Worm (Caenorhabditis elegans) whole organism, young adult: ENCODE data around the gene smc-6.
A peak's percentile ranks its signal among the peaks of the same experiment; 100 is the strongest.

Experiments used
- B0261.1 ChIP-seq: sonication (generic microtip); optimal IDR thresholded peaks from 2 replicates; lab custom pipeline; 2016; ENCODE audit warnings: mild to moderate bottlenecking, missing genetic modification characterization, moderate library complexity, missing compliant biosample characterization
- B0336.3 ChIP-seq: fragments of 200-800 bp; sonication (Bioruptor generic); IDR thresholded peaks from 2 replicates; pipeline ENCODE4 v1.3.6; 2022; ENCODE audit warnings: missing genetic modification characterization, missing compliant biosample characterization
- C17E4.6 ChIP-seq: fragments of 200-800 bp; sonication (Bioruptor generic); IDR thresholded peaks from 2 replicates; pipeline ENCODE4 v1.3.6; 2022; ENCODE audit warnings: missing genetic modification reagents, missing genetic modification characterization, missing compliant biosample characterization
- F22D6.2 ChIP-seq: sonication (generic microtip); optimal IDR thresholded peaks from 2 replicates; lab custom pipeline; 2016; ENCODE audit warnings: mild to moderate bottlenecking, missing genetic modification characterization, missing compliant biosample characterization
- F52B5.7 ChIP-seq: sonication (generic microtip); optimal IDR thresholded peaks from 2 replicates; lab custom pipeline; 2016; ENCODE audit warnings: mild to moderate bottlenecking, missing genetic modification characterization, missing compliant biosample characterization
- F55B11.4 ChIP-seq: sonication (generic microtip); optimal IDR thresholded peaks from 2 replicates; lab custom pipeline; 2016; ENCODE audit warnings: missing compliant biosample characterization, missing genetic modification characterization, borderline replicate concordance; ENCODE audit not compliant: insufficient read depth
- F57A8.1 ChIP-seq: fragments of 200-800 bp; sonication (Bioruptor generic); optimal IDR thresholded peaks from 2 replicates; lab custom pipeline; 2018; ENCODE audit warnings: mild to moderate bottlenecking, missing genetic modification characterization, moderate library complexity, missing compliant biosample characterization
- K11D2.4 ChIP-seq: fragments of 200-800 bp; sonication (Bioruptor generic); IDR thresholded peaks from 2 replicates; pipeline ENCODE4 v1.3.6; 2022; ENCODE audit warnings: missing genetic modification reagents, missing genetic modification characterization, missing compliant biosample characterization
- ZK185.1 ChIP-seq: sonication (generic microtip); optimal IDR thresholded peaks from 2 replicates; lab custom pipeline; 2016; ENCODE audit warnings: mild to moderate bottlenecking, missing genetic modification characterization, missing compliant biosample characterization; ENCODE audit not compliant: poor library complexity, severe bottlenecking
- akir-1 ChIP-seq: fragments of 200-800 bp; sonication (Bioruptor generic); optimal IDR thresholded peaks from 2 replicates; lab custom pipeline; 2018; ENCODE audit warnings: mild to moderate bottlenecking, missing genetic modification characterization, moderate library complexity, missing compliant biosample characterization
- ama-1 ChIP-seq, 3 experiments: fragments of 150-350 bp in 1 of 3; sonication (generic microtip) in 2 of 3; optimal IDR thresholded peaks; 2 replicates each; lab custom pipeline; 2014 to 2018; ENCODE audit warnings: missing biosample characterization in 2 of 3, missing genetic modification characterization in 2 of 3, missing genetic modification reagents in 2 of 3
- aptf-2 ChIP-seq: fragments of 200-800 bp; sonication (Bioruptor generic); conservative IDR thresholded peaks from 2 replicates; pipeline ENCODE4 v1.3.6; 2022; ENCODE audit warnings: missing genetic modification reagents, missing genetic modification characterization, missing compliant biosample characterization
- athp-1 ChIP-seq: sonication (generic microtip); optimal IDR thresholded peaks from 2 replicates; lab custom pipeline; 2017; ENCODE audit warnings: mild to moderate bottlenecking, missing genetic modification characterization, missing compliant biosample characterization
- attf-3 ChIP-seq: fragments of 200-800 bp; sonication (Bioruptor generic); conservative IDR thresholded peaks from 2 replicates; pipeline ENCODE4 v1.3.6; 2022; ENCODE audit warnings: missing genetic modification reagents, missing genetic modification characterization, missing compliant biosample characterization
- attf-5 ChIP-seq: fragments of 200-800 bp; sonication (Bioruptor generic); optimal IDR thresholded peaks from 2 replicates; lab custom pipeline; 2018; ENCODE audit warnings: mild to moderate bottlenecking, missing genetic modification characterization, missing compliant biosample characterization
- ccch-3 ChIP-seq: fragments of 200-800 bp; sonication (Bioruptor generic); optimal IDR thresholded peaks from 2 replicates; lab custom pipeline; 2018; ENCODE audit warnings: mild to moderate bottlenecking, missing genetic modification characterization, missing compliant biosample characterization
- cebp-1 ChIP-seq, 2 experiments: fragments of 200-800 bp in 1 of 2; sonication (Bioruptor generic) in 1 of 2; sonication (generic microtip) in 1 of 2; IDR thresholded peaks in 1 of 2; optimal IDR thresholded peaks in 1 of 2; 2 replicates each; pipeline versions ENCODE4 v1.3.6 to Lab custom; 2017 to 2022; ENCODE audit warnings: missing compliant biosample characterization in 2 of 2, missing genetic modification characterization in 2 of 2, mild to moderate bottlenecking in 1 of 2, missing genetic modification reagents in 1 of 2, moderate library complexity in 1 of 2
- dox-1 ChIP-seq: fragments of 200-800 bp; sonication (Bioruptor generic); IDR thresholded peaks from 2 replicates; pipeline ENCODE4 v1.3.6; 2022; ENCODE audit warnings: missing genetic modification reagents, missing genetic modification characterization, missing compliant biosample characterization
- dpl-1 ChIP-seq: fragments of 150-350 bp; optimal IDR thresholded peaks from 2 replicates; lab custom pipeline; 2014; ENCODE audit warnings: missing biosample characterization, missing genetic modification reagents, missing genetic modification characterization
- ekl-4 ChIP-seq: fragments of 200-800 bp; sonication (Bioruptor generic); IDR thresholded peaks from 2 replicates; pipeline ENCODE4 v1.3.6; 2022; ENCODE audit warnings: missing genetic modification reagents, missing genetic modification characterization, missing compliant biosample characterization
- ets-4 ChIP-seq: fragments of 200-800 bp; sonication (Bioruptor generic); optimal IDR thresholded peaks from 2 replicates; lab custom pipeline; 2018; ENCODE audit warnings: mild to moderate bottlenecking, missing genetic modification characterization, missing compliant biosample characterization
- him-1 ChIP-seq: sonication (generic microtip); optimal IDR thresholded peaks from 2 replicates; lab custom pipeline; 2016; ENCODE audit warnings: missing genotype, missing genetic modification reagents, missing genetic modification characterization, missing compliant biosample characterization
- hrde-1 ChIP-seq: sonication (generic microtip); optimal IDR thresholded peaks from 2 replicates; lab custom pipeline; 2016; ENCODE audit warnings: missing genetic modification characterization, mild to moderate bottlenecking, missing compliant biosample characterization, moderate library complexity, missing genotype, missing genetic modification reagents, borderline replicate concordance
- hsf-1 ChIP-seq: fragments of 200-800 bp; sonication (Bioruptor generic); IDR thresholded peaks from 2 replicates; pipeline ENCODE4 v1.3.6; 2022; ENCODE audit warnings: missing genetic modification reagents, missing genetic modification characterization, missing compliant biosample characterization
- lag-1 ChIP-seq: fragments of 200-800 bp; sonication (Bioruptor generic); IDR thresholded peaks from 2 replicates; pipeline ENCODE4 v1.3.6; 2022; ENCODE audit warnings: missing genetic modification reagents, missing genetic modification characterization, missing compliant biosample characterization
- lsl-1 ChIP-seq: fragments of 200-800 bp; sonication (Bioruptor generic); optimal IDR thresholded peaks from 2 replicates; lab custom pipeline; 2018; ENCODE audit warnings: mild to moderate bottlenecking, missing genetic modification characterization, moderate library complexity, missing compliant biosample characterization
- madf-10 ChIP-seq: sonication (generic microtip); optimal IDR thresholded peaks from 2 replicates; lab custom pipeline; 2016; ENCODE audit warnings: mild to moderate bottlenecking, missing genetic modification characterization, missing compliant biosample characterization
- madf-3 ChIP-seq: fragments of 200-800 bp; sonication (Bioruptor generic); IDR thresholded peaks from 2 replicates; pipeline ENCODE4 v1.3.6; 2022; ENCODE audit warnings: missing genetic modification reagents, missing genetic modification characterization, missing compliant biosample characterization
- madf-6 ChIP-seq: fragments of 200-800 bp; sonication (Bioruptor generic); IDR thresholded peaks from 2 replicates; pipeline ENCODE4 v1.3.6; 2022; ENCODE audit warnings: missing genetic modification reagents, missing genetic modification characterization, missing compliant biosample characterization
- nfya-2 ChIP-seq: fragments of 200-800 bp; sonication (Bioruptor generic); IDR thresholded peaks from 2 replicates; pipeline ENCODE4 v1.3.6; 2022; ENCODE audit warnings: missing genetic modification reagents, missing genetic modification characterization, missing compliant biosample characterization
- sdz-38 ChIP-seq: sonication (generic microtip); optimal IDR thresholded peaks from 2 replicates; lab custom pipeline; 2016; ENCODE audit warnings: missing genotype, missing genetic modification characterization, missing compliant biosample characterization
- sea-2 ChIP-seq: fragments of 200-800 bp; sonication (Bioruptor generic); IDR thresholded peaks from 2 replicates; pipeline ENCODE4 v1.3.6; 2022; ENCODE audit warnings: missing genetic modification characterization, missing compliant biosample characterization
- snpc-1.3 ChIP-seq: sonication (generic microtip); optimal IDR thresholded peaks from 2 replicates; lab custom pipeline; 2017; ENCODE audit warnings: missing genetic modification characterization, mild to moderate bottlenecking, missing compliant biosample characterization, antibody characterized with exemption, moderate library complexity, missing genotype, missing genetic modification reagents; ENCODE audit not compliant: insufficient read depth
- snpc-3.4 ChIP-seq: sonication (generic microtip); optimal IDR thresholded peaks from 2 replicates; lab custom pipeline; 2017; ENCODE audit warnings: missing genetic modification characterization, mild to moderate bottlenecking, missing compliant biosample characterization, antibody characterized with exemption, moderate library complexity, missing genotype, missing genetic modification reagents
- xnd-1 ChIP-seq: sonication (generic microtip); optimal IDR thresholded peaks from 2 replicates; lab custom pipeline; 2016; ENCODE audit warnings: missing genotype, missing genetic modification reagents, missing genetic modification characterization, missing compliant biosample characterization
- ztf-18 ChIP-seq: sonication (generic microtip); optimal IDR thresholded peaks from 2 replicates; lab custom pipeline; 2016; ENCODE audit warnings: missing genotype, mild to moderate bottlenecking, missing genetic modification characterization, missing compliant biosample characterization
- ztf-25 ChIP-seq: fragments of 200-800 bp; sonication (Bioruptor generic); IDR thresholded peaks from 2 replicates; pipeline ENCODE4 v1.3.6; 2022; ENCODE audit warnings: missing genetic modification reagents, missing genetic modification characterization, missing compliant biosample characterization

Gene smc-6

ce11 chrII:11577861-11578260, 655 bp upstream of the smc-6 start (continued):
- TF ChIP-seq ama-1 (optimal IDR thresholded peaks at IDR 0.05; lab: Kevin White, UChicago), result no peak
- TF ChIP-seq ama-1 (GFP tag; optimal IDR thresholded peaks at IDR 0.05; lab: Kevin White, UChicago), result no peak
- peak; percentile 13 for TF ChIP-seq athp-1
- peak; percentile 75 for TF ChIP-seq ekl-4 (GFP tag; lab: Robert Waterston, UW)
- peak; percentile 33 for TF ChIP-seq ztf-18 (tag; lab: Kevin White, UChicago)

- TF ChIP-seq F52B5.7 (tag; lab: Kevin White, UChicago), result peak; percentile 9
- no peak for TF ChIP-seq ets-4 (GFP tag; lab: Kevin White, UChicago)
- no peak for TF ChIP-seq K11D2.4
- TF ChIP-seq ztf-25 (GFP tag; lab: Robert Waterston, UW), result no peak
- peak; percentile 47; the same call in 1 of the 2 replicates for TF ChIP-seq B0336.3 (GFP tag; lab: Robert Waterston, UW)
- no peak for TF ChIP-seq sdz-38
- TF ChIP-seq dpl-1 (GFP tag; lab: Kevin White, UChicago), result no peak
- no peak for TF ChIP-seq attf-5 (GFP tag; lab: Kevin White, UChicago)
- 0 out of 2 replicates have a peak, but pooled peaks have one; percentile 42 for TF ChIP-seq hsf-1
- TF ChIP-seq xnd-1 (tag; lab: Kevin White, UChicago), result peak; percentile 7
- no peak for TF ChIP-seq dox-1 (GFP tag; lab: Robert Waterston, UW)
- TF ChIP-seq C17E4.6, result 0 out of 2 replicates have a peak, but pooled peaks have one; percentile 31
- TF ChIP-seq ekl-4 (GFP tag; lab: Robert Waterston, UW), result peak; percentile 49; the same call in 1 of the 2 replicates
- TF ChIP-seq akir-1 (GFP tag; lab: Kevin White, UChicago), result no peak
- TF ChIP-seq attf-3 (GFP tag; lab: Robert Waterston, UW), result no peak
- TF ChIP-seq madf-6 (GFP tag; lab: Robert Waterston, UW), result peak; percentile 40; the same call in 1 of the 2 replicates
- TF ChIP-seq B0261.1 (tag; lab: Kevin White, UChicago), result no peak
- TF ChIP-seq hrde-1 (tag; lab: Kevin White, UChicago), result peak; percentile 64
- TF ChIP-seq sea-2 (GFP tag; lab: Robert Waterston, UW), result no peak
- no peak for TF ChIP-seq snpc-3.4 (tag; lab: Kevin White, UChicago)
- TF ChIP-seq him-1 (tag; lab: Kevin White, UChicago), result no peak
- TF ChIP-seq lag-1 (GFP tag; lab: Robert Waterston, UW), result no peak
- no peak for TF ChIP-seq F57A8.1 (GFP tag; lab: Kevin White, UChicago)
- TF ChIP-seq snpc-1.3 (tag; lab: Kevin White, UChicago), result peak; percentile 4
- no peak for TF ChIP-seq madf-10 (tag; lab: Kevin White, UChicago)
- 0 out of 2 replicates have a peak, but pooled peaks have one; percentile 56 for TF ChIP-seq madf-3
Measured at ce11 chrII:11582698-11583097, 4.2 kb downstream of the smc-6 start, which contains the start of gene ints-7. TSS of gene ints-7 (plus strand) at chrII:11582849.

ce11 chrII:11588304-11588703, 9.8 kb downstream of the smc-6 start:
- TF ChIP-seq madf-3 (0 out of 2 replicates have a peak, but pooled peaks have one; percentile 34), hrde-1 (tag; lab: Kevin White, UChicago) (no peak)

ce11 chrII:11591558-11591957, 13.0 kb downstream of the smc-6 start:
- TF ChIP-seq ccch-3, result no peak
- TF ChIP-seq cebp-1 (GFP tag; IDR thresholded peaks at IDR 0.05; lab: Robert Waterston, UW), result no peak
- peak; percentile 35 for TF ChIP-seq cebp-1 (tag; optimal IDR thresholded peaks at IDR 0.05; lab: Kevin White, UChicago)
- no peak for TF ChIP-seq aptf-2
- no peak for TF ChIP-seq F55B11.4 (tag; lab: Kevin White, UChicago)
- TF ChIP-seq F22D6.2, result no peak
- TF ChIP-seq lsl-1 (GFP tag; lab: Kevin White, UChicago), result peak; percentile 53
- TF ChIP-seq ztf-18 (tag; lab: Kevin White, UChicago), result no peak
- TF ChIP-seq ZK185.1 (tag; lab: Kevin White, UChicago), result no peak
- no peak for TF ChIP-seq nfya-2 (GFP tag; lab: Robert Waterston, UW)
- no peak for TF ChIP-seq attf-3 (GFP tag; lab: Robert Waterston, UW)
- TF ChIP-seq, all 124 proteins: peak for 2
